Fruit fly (Drosophila melanogaster) whole organism, embryonic: ENCODE results near the gene lectin-37Db.

ENCODE experiments used
- Adf1 ChIP-seq: fragments of 200-800 bp; sonication (Bioruptor generic); IDR thresholded peaks from 2 replicates; pipeline ENCODE4 v1.3.6; 2022; ENCODE audit warnings: missing biosample characterization, missing genetic modification characterization
- CG10321 ChIP-seq: fragments of 200-800 bp; sonication (Bioruptor generic); IDR thresholded peaks from 2 replicates; pipeline ENCODE4 v1.3.6; 2022; ENCODE audit warnings: missing biosample characterization, missing genetic modification characterization
- CG11093 ChIP-seq: fragments of 200-800 bp; sonication (Bioruptor generic); IDR thresholded peaks from 3 replicates; pipeline ENCODE4 v1.3.6; 2022; ENCODE audit warnings: missing biosample characterization, missing genetic modification characterization
- CG11504 ChIP-seq: fragments of 200-800 bp; sonication (Bioruptor generic); optimal IDR thresholded peaks from 3 replicates; lab custom pipeline; 2019; ENCODE audit warnings: missing biosample characterization, mild to moderate bottlenecking, missing genetic modification characterization, moderate library complexity
- CG12391 ChIP-seq: fragments of 200-800 bp; sonication (Bioruptor generic); optimal IDR thresholded peaks from 3 replicates; lab custom pipeline; 2018; ENCODE audit warnings: missing biosample characterization, mild to moderate bottlenecking, missing genetic modification characterization, moderate library complexity
- CG13296 ChIP-seq: fragments of 200-800 bp; sonication (Bioruptor generic); optimal IDR thresholded peaks from 3 replicates; lab custom pipeline; 2018; ENCODE audit warnings: missing biosample characterization, mild to moderate bottlenecking, missing genetic modification characterization
- CG1603 ChIP-seq: fragments of 200-800 bp; sonication (Bioruptor generic); optimal IDR thresholded peaks from 2 replicates; lab custom pipeline; 2019; ENCODE audit warnings: missing biosample characterization, mild to moderate bottlenecking, missing genetic modification characterization, moderate library complexity
- CG30403 ChIP-seq: fragments of 200-800 bp; sonication (Bioruptor generic); optimal IDR thresholded peaks from 3 replicates; lab custom pipeline; 2016; ENCODE audit warnings: missing biosample characterization, missing genetic modification characterization
- CG32772 ChIP-seq: fragments of 200-800 bp; sonication (Bioruptor generic); IDR thresholded peaks from 2 replicates; pipeline ENCODE4 v1.3.6; 2022; ENCODE audit warnings: missing biosample characterization, missing genetic modification characterization
- CG34224 ChIP-seq: fragments of 200-800 bp; sonication (Bioruptor generic); IDR thresholded peaks from 3 replicates; pipeline ENCODE4 v1.3.6; 2022; ENCODE audit warnings: missing biosample characterization, missing genetic modification characterization; ENCODE audit not compliant: partially characterized antibody
- CG34422 ChIP-seq: fragments of 200-800 bp; sonication (Bioruptor generic); IDR thresholded peaks from 3 replicates; pipeline ENCODE4 v1.3.6; 2022; ENCODE audit warnings: missing biosample characterization, missing genetic modification characterization
- CG4360 ChIP-seq: fragments of 200-800 bp; sonication (Bioruptor generic); IDR thresholded peaks from 2 replicates; pipeline ENCODE4 v1.3.6; 2022; ENCODE audit warnings: missing biosample characterization, missing genetic modification characterization
- CG6254 ChIP-seq: fragments of 200-800 bp; sonication (Bioruptor generic); optimal IDR thresholded peaks from 3 replicates; lab custom pipeline; 2017; ENCODE audit warnings: mild to moderate bottlenecking, missing biosample characterization, missing genetic modification reagents, missing genetic modification characterization
- CG6791 ChIP-seq: fragments of 200-800 bp; sonication (Bioruptor generic); IDR thresholded peaks from 3 replicates; pipeline ENCODE4 v1.3.6; 2022; ENCODE audit warnings: missing biosample characterization, missing genetic modification characterization; ENCODE audit not compliant: partially characterized antibody
- CG7839 ChIP-seq: fragments of 200-800 bp; sonication (Bioruptor generic); optimal IDR thresholded peaks from 3 replicates; lab custom pipeline; 2018; ENCODE audit warnings: missing biosample characterization, mild to moderate bottlenecking, missing genetic modification characterization, moderate library complexity
- CG9932 ChIP-seq: fragments of 200-800 bp; sonication (Bioruptor generic); IDR thresholded peaks from 2 replicates; pipeline ENCODE4 v1.3.6; 2022; ENCODE audit warnings: missing biosample characterization, missing genetic modification characterization
- CHES-1-like ChIP-seq: fragments of 200-800 bp; sonication (Bioruptor generic); optimal IDR thresholded peaks from 2 replicates; lab custom pipeline; 2016; ENCODE audit warnings: missing biosample characterization, missing genetic modification characterization
- Dbx ChIP-seq: fragments of 200-800 bp; sonication (Bioruptor generic); IDR thresholded peaks from 3 replicates; pipeline ENCODE4 v1.3.6; 2022; ENCODE audit warnings: missing biosample characterization, missing genetic modification characterization
- Dp ChIP-seq: fragments of 200-800 bp; sonication (Bioruptor generic); optimal IDR thresholded peaks from 2 replicates; lab custom pipeline; 2018; ENCODE audit warnings: missing biosample characterization, mild to moderate bottlenecking, missing genetic modification characterization, moderate library complexity
- Drgx ChIP-seq: fragments of 200-800 bp; sonication (Bioruptor generic); IDR thresholded peaks from 2 replicates; pipeline ENCODE4 v1.3.6; 2022; ENCODE audit warnings: missing biosample characterization, missing genetic modification characterization
- E2f1 ChIP-seq: fragments of 200-800 bp; sonication (Bioruptor generic); IDR thresholded peaks from 2 replicates; pipeline ENCODE4 v1.3.6; 2022; ENCODE audit warnings: missing biosample characterization, missing genetic modification characterization
- Ets97D ChIP-seq: fragments of 200-800 bp; sonication (Bioruptor generic); optimal IDR thresholded peaks from 3 replicates; lab custom pipeline; 2016; ENCODE audit warnings: missing biosample characterization, missing genetic modification characterization
- Fer1 ChIP-seq: fragments of 200-800 bp; sonication (Bioruptor generic); optimal IDR thresholded peaks from 2 replicates; lab custom pipeline; 2017; ENCODE audit warnings: missing biosample characterization, mild to moderate bottlenecking, missing genetic modification characterization
- Lhr ChIP-seq: fragments of 200-800 bp; sonication (Bioruptor generic); optimal IDR thresholded peaks from 3 replicates; lab custom pipeline; 2017; ENCODE audit warnings: mild to moderate bottlenecking, missing biosample characterization, missing genetic modification reagents, missing genetic modification characterization
- Pdp1 ChIP-seq, 2 experiments: fragments of 200-800 bp; sonication (Bioruptor generic); optimal IDR thresholded peaks; 3 replicates each; lab custom pipeline; 2016; ENCODE audit warnings: missing biosample characterization in 2 of 2, missing genetic modification characterization in 2 of 2, mild to moderate bottlenecking in 1 of 2, moderate library complexity in 1 of 2
- Scr ChIP-seq: fragments of 200-800 bp; sonication (Bioruptor generic); IDR thresholded peaks from 2 replicates; pipeline ENCODE4 v1.3.6; 2022; ENCODE audit warnings: missing biosample characterization, missing genetic modification characterization; ENCODE audit not compliant: partially characterized antibody
- Sry-β ChIP-seq: fragments of 200-800 bp; sonication (Bioruptor generic); optimal IDR thresholded peaks from 2 replicates; lab custom pipeline; 2018; ENCODE audit warnings: missing biosample characterization, mild to moderate bottlenecking, missing genetic modification characterization, moderate library complexity
- Trl ChIP-seq, 3 experiments: fragments of >200 bp in 2 of 3; fragments of 200-800 bp in 1 of 3; sonication (Bioruptor generic) in 1 of 3; optimal IDR thresholded peaks; 2 replicates in 1 of 3; 3 replicates in 2 of 3; lab custom pipeline; 2016 to 2017; ENCODE audit warnings: missing biosample characterization in 1 of 3, missing genetic modification characterization in 1 of 3
- amos ChIP-seq: fragments of 200-800 bp; sonication (Bioruptor generic); IDR thresholded peaks from 2 replicates; pipeline ENCODE4 v1.3.6; 2022; ENCODE audit warnings: missing biosample characterization, missing genetic modification characterization; ENCODE audit not compliant: partially characterized antibody
- ash1 ChIP-seq: fragments of 200-800 bp; sonication (Bioruptor generic); optimal IDR thresholded peaks from 2 replicates; lab custom pipeline; 2018; ENCODE audit warnings: missing biosample characterization, mild to moderate bottlenecking, missing genetic modification characterization
- bbx ChIP-seq: fragments of 200-800 bp; sonication (Bioruptor generic); IDR thresholded peaks from 2 replicates; pipeline ENCODE4 v1.3.6; 2022; ENCODE audit warnings: missing biosample characterization, missing genetic modification characterization; ENCODE audit not compliant: partially characterized antibody
- ems ChIP-seq: fragments of 200-800 bp; sonication (Bioruptor generic); optimal IDR thresholded peaks from 3 replicates; lab custom pipeline; 2016; ENCODE audit warnings: missing biosample characterization, missing genetic modification characterization
- eve ChIP-seq, 2 experiments: fragments of >200 bp; optimal IDR thresholded peaks; 2 replicates each; lab custom pipeline; 2017; ENCODE audit warnings: missing biosample characterization in 2 of 2, missing genetic modification characterization in 2 of 2
- hb ChIP-seq: fragments of 200-800 bp; sonication (Bioruptor generic); IDR thresholded peaks from 3 replicates; pipeline ENCODE4 v1.3.6; 2022; ENCODE audit warnings: missing biosample characterization, missing genetic modification characterization; ENCODE audit not compliant: partially characterized antibody
- klu ChIP-seq: fragments of 200-800 bp; sonication (Bioruptor generic); IDR thresholded peaks from 2 replicates; pipeline ENCODE4 v1.3.6; 2022; ENCODE audit warnings: missing biosample characterization, missing genetic modification characterization
- lilli ChIP-seq: fragments of 200-800 bp; sonication (Bioruptor generic); optimal IDR thresholded peaks from 3 replicates; lab custom pipeline; 2016; ENCODE audit warnings: missing biosample characterization, missing genetic modification characterization
- maf-S ChIP-seq: fragments of 200-800 bp; sonication (Bioruptor generic); optimal IDR thresholded peaks from 2 replicates; lab custom pipeline; 2016; ENCODE audit warnings: missing biosample characterization, missing genetic modification characterization
- mam ChIP-seq: fragments of 200-800 bp; sonication (Bioruptor generic); optimal IDR thresholded peaks from 3 replicates; lab custom pipeline; 2016; ENCODE audit warnings: missing biosample characterization, missing genetic modification characterization
- nerfin-2 ChIP-seq: fragments of 200-800 bp; sonication (Bioruptor generic); IDR thresholded peaks from 2 replicates; pipeline ENCODE4 v1.3.6; 2022; ENCODE audit warnings: missing biosample characterization, missing genetic modification characterization; ENCODE audit not compliant: partially characterized antibody
- pan ChIP-seq, 4 experiments: fragments of >200 bp in 3 of 4; fragments of 200-800 bp in 1 of 4; sonication (Bioruptor generic) in 1 of 4; optimal IDR thresholded peaks in 3 of 4; IDR thresholded peaks in 1 of 4; 2 replicates each; pipeline versions ENCODE4 v1.3.6 to Lab custom; 2017 to 2022; ENCODE audit warnings: missing biosample characterization in 2 of 4, missing genetic modification characterization in 2 of 4, mixed read lengths in 1 of 4
- ranshi ChIP-seq: fragments of 200-800 bp; sonication (Bioruptor generic); IDR thresholded peaks from 2 replicates; pipeline ENCODE4 v1.3.6; 2022; ENCODE audit warnings: missing biosample characterization, missing genetic modification characterization
- row ChIP-seq: fragments of 200-800 bp; sonication (Bioruptor generic); IDR thresholded peaks from 3 replicates; pipeline ENCODE4 v1.3.6; 2022; ENCODE audit warnings: missing biosample characterization, missing genetic modification characterization
- shn ChIP-seq: fragments of 200-800 bp; sonication (Bioruptor generic); optimal IDR thresholded peaks from 3 replicates; lab custom pipeline; 2016; ENCODE audit warnings: missing biosample characterization, missing genetic modification characterization
- slou ChIP-seq: fragments of 200-800 bp; sonication (Bioruptor generic); optimal IDR thresholded peaks from 3 replicates; lab custom pipeline; 2016; ENCODE audit warnings: missing biosample characterization, missing genetic modification characterization
- sna ChIP-seq: fragments of 200-800 bp; sonication (Bioruptor generic); IDR thresholded peaks from 2 replicates; pipeline ENCODE4 v1.3.6; 2022; ENCODE audit warnings: missing biosample characterization, missing genetic modification characterization; ENCODE audit not compliant: partially characterized antibody
- sob ChIP-seq: fragments of 200-800 bp; sonication (Bioruptor generic); IDR thresholded peaks from 2 replicates; pipeline ENCODE4 v1.3.6; 2022; ENCODE audit warnings: missing biosample characterization, missing genetic modification characterization
- stc ChIP-seq: fragments of 200-800 bp; sonication (Bioruptor generic); IDR thresholded peaks from 2 replicates; pipeline ENCODE4 v1.3.6; 2022; ENCODE audit warnings: missing biosample characterization, missing genetic modification characterization
- wdn ChIP-seq: fragments of 200-800 bp; sonication (Bioruptor generic); IDR thresholded peaks from 2 replicates; pipeline ENCODE4 v1.3.6; 2022; ENCODE audit warnings: missing biosample characterization, missing genetic modification characterization

Gene lectin-37Db

dm6 chr2L:19452535-19453317 is 33.9 kb downstream of the lectin-37Db start (continued):
- no peak for TF ChIP-seq CG6254 (GFP tag; lab: Kevin White, UChicago)
- peak; percentile 40; the same call in 1 of the 3 replicates for TF ChIP-seq CG6791 (GFP tag; lab: Robert Waterston, UW)
- TF ChIP-seq CG32772, result peak; percentile 36; the same call in 1 of the 2 replicates
- TF ChIP-seq mam (GFP tag; lab: Kevin White, UChicago), result peak; percentile 36
- TF ChIP-seq row, result peak; percentile 73
- no peak for TF ChIP-seq CG1603 (tag; lab: Kevin White, UChicago)
- TF ChIP-seq lilli (GFP tag; lab: Kevin White, UChicago), result peak; percentile 40
- peak; percentile 19 for TF ChIP-seq Fer1 (GFP tag; lab: Kevin White, UChicago)
- peak; percentile 21 for TF ChIP-seq CG11504 (tag; lab: Kevin White, UChicago)
- TF ChIP-seq CG13296 (GFP tag; lab: Kevin White, UChicago), result peak; percentile 2
- TF ChIP-seq bbx (GFP tag; lab: Robert Waterston, UW), result peak; percentile 45; the same call in 1 of the 2 replicates
- 0 out of 3 replicates have a peak, but pooled peaks have one; percentile 29 for TF ChIP-seq hb (GFP tag; lab: Robert Waterston, UW)
- TF ChIP-seq Trl (optimal IDR thresholded peaks at IDR 0.05; lab: Kevin White, UChicago), result no peak
- TF ChIP-seq Trl (GFP tag; optimal IDR thresholded peaks at IDR 0.05; lab: Kevin White, UChicago), result peak; percentile 23
- TF ChIP-seq ash1, result no peak
- TF ChIP-seq CG4360, result no peak
- peak; percentile 16 for TF ChIP-seq CHES-1-like (GFP tag; lab: Kevin White, UChicago)
- peak; percentile 60 for TF ChIP-seq Drgx
- 0 out of 3 replicates have a peak, but pooled peaks have one; percentile 35 for TF ChIP-seq CG11093 (GFP tag; lab: Robert Waterston, UW)
- TF ChIP-seq stc, result no peak
- no peak for TF ChIP-seq pan (optimal IDR thresholded peaks at IDR 0.05; lab: Kevin White, UChicago)
- TF ChIP-seq pan (GFP tag; optimal IDR thresholded peaks at IDR 0.05 in 1 of 2, IDR thresholded peaks at IDR 0.05 in 1 of 2), result peak in 1 of 2 experiments; percentile 26
- TF ChIP-seq sob (GFP tag; lab: Robert Waterston, UW), result 0 out of 2 replicates have a peak, but pooled peaks have one; percentile 29
- no peak for TF ChIP-seq CG10321
- peak; percentile 25 for TF ChIP-seq CG30403 (GFP tag; lab: Kevin White, UChicago)
- TF ChIP-seq Lhr, result no peak
- TF ChIP-seq Sry-β (GFP tag; lab: Kevin White, UChicago), result no peak
- TF ChIP-seq Adf1, result peak; percentile 66; the same call in 1 of the 2 replicates
- TF ChIP-seq Dbx, result peak; percentile 36; the same call in 1 of the 3 replicates
- TF ChIP-seq eve (GFP tag; optimal IDR thresholded peaks at IDR 0.05; lab: Kevin White, UChicago), result no peak
- peak; percentile 96; the same call in 2 of the 3 replicates for TF ChIP-seq CG34422 (GFP tag; lab: Robert Waterston, UW)
- peak; percentile 22 to 51 for TF ChIP-seq Pdp1 (GFP tag; optimal IDR thresholded peaks at IDR 0.05; lab: Kevin White, UChicago)
- peak; percentile 7; the same call in 1 of the 2 replicates for TF ChIP-seq amos (GFP tag; lab: Robert Waterston, UW)
- peak; percentile 21; the same call in 2 of the 3 replicates for TF ChIP-seq CG34224 (GFP tag; lab: Robert Waterston, UW)
- TF ChIP-seq Dp (GFP tag; lab: Kevin White, UChicago), result peak; percentile 57
- peak; percentile 1 for TF ChIP-seq ems (GFP tag; lab: Kevin White, UChicago)
- peak; percentile 45; the same call in 1 of the 2 replicates for TF ChIP-seq ranshi (GFP tag; lab: Robert Waterston, UW)
- 0 out of 2 replicates have a peak, but pooled peaks have one; percentile 33 for TF ChIP-seq E2f1 (GFP tag; lab: Robert Waterston, UW)

DNA sequence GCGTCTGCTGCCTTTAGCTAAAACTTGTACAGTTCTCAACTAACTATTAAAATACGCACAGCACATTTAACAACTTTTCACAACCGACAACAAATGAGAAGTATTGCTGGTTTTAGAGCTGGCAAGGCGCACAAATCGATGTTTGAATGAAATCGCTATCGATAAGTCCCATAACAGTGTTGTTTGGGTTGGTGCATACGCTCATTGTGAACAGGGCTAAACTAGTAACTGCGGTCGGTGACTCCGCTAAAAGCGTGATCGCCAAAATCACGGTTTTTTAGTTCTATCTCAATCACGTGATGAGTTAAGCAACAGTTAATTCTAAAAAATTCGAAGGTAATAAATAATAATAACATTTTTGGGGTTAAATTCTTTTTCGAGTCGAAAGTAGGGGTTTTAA is 34.5 kb downstream of the lectin-37Db start, which contains the start of gene Top2:
TSS of gene Top2 (minus strand) at position 110 of the 400 bp plus-strand sequence.
- TF ChIP-seq wdn (0 out of 2 replicates have a peak, but pooled peaks have one; percentile 22), CG9932 (GFP tag; lab: Robert Waterston, UW) (peak; percentile 67), CG7839 (tag; lab: Kevin White, UChicago) (peak; percentile 14), Scr (peak; percentile 76), Ets97D (GFP tag; lab: Kevin White, UChicago) (peak; percentile 91), maf-S (GFP tag; lab: Kevin White, UChicago) (peak; percentile 64), sna (peak; percentile 44), shn (peak; percentile 30), slou (GFP tag; lab: Kevin White, UChicago) (peak; percentile 18), nerfin-2 (GFP tag; lab: Robert Waterston, UW) (peak; percentile 53; the same call in 1 of the 2 replicates), CG12391 (tag; lab: Kevin White, UChicago) (peak; percentile 57), klu (no peak; the same call in 1 of the 2 replicates)
